Worm (Caenorhabditis elegans) whole organism, early embryonic: Measurements from ENCODE around the gene srbc-57.

Experiments
- B0310.2 ChIP-seq: sonication (generic microtip); optimal IDR thresholded peaks from 2 replicates; lab custom pipeline; 2016; ENCODE audit warnings: mild to moderate bottlenecking, missing genetic modification characterization, missing compliant biosample characterization
- F13C5.2 ChIP-seq: sonication (generic microtip); optimal IDR thresholded peaks from 2 replicates; lab custom pipeline; 2017; ENCODE audit warnings: mild to moderate bottlenecking, missing genetic modification characterization, inconsistent platforms, missing compliant biosample characterization
- aly-1 ChIP-seq: sonication (generic microtip); optimal IDR thresholded peaks from 2 replicates; lab custom pipeline; 2016; ENCODE audit warnings: missing genetic modification characterization, missing compliant biosample characterization
- ama-1 ChIP-seq: fragments of 150-350 bp; optimal IDR thresholded peaks from 2 replicates; lab custom pipeline; 2014
- ceh-13 ChIP-seq: fragments of 200-800 bp; sonication (Bioruptor generic); optimal IDR thresholded peaks from 2 replicates; lab custom pipeline; 2018; ENCODE audit warnings: mild to moderate bottlenecking, missing genetic modification characterization, missing compliant biosample characterization
- ceh-36 ChIP-seq: sonication (generic microtip); optimal IDR thresholded peaks from 2 replicates; lab custom pipeline; 2016; ENCODE audit warnings: missing genetic modification characterization, inconsistent platforms, missing compliant biosample characterization
- ets-7 ChIP-seq: sonication (generic microtip); optimal IDR thresholded peaks from 2 replicates; lab custom pipeline; 2016; ENCODE audit warnings: missing genotype, missing genetic modification characterization, missing compliant biosample characterization
- flt-1 ChIP-seq: fragments of 200-800 bp; sonication (Bioruptor generic); IDR thresholded peaks from 2 replicates; pipeline ENCODE4 v1.3.6; 2022; ENCODE audit warnings: missing genetic modification characterization, missing compliant biosample characterization
- hmbx-1 ChIP-seq: sonication (generic microtip); optimal IDR thresholded peaks from 2 replicates; lab custom pipeline; 2016; ENCODE audit warnings: mild to moderate bottlenecking, missing genetic modification characterization, missing compliant biosample characterization
- hmg-4 ChIP-seq: fragments of 200-800 bp; sonication (Bioruptor generic); optimal IDR thresholded peaks from 2 replicates; lab custom pipeline; 2018; ENCODE audit warnings: mild to moderate bottlenecking, missing genetic modification characterization, missing compliant biosample characterization
- hnd-1 ChIP-seq: sonication (generic microtip); optimal IDR thresholded peaks from 2 replicates; lab custom pipeline; 2016; ENCODE audit warnings: missing genetic modification characterization, missing compliant biosample characterization
- pes-1 ChIP-seq: fragments of 200-800 bp; sonication (Bioruptor generic); IDR thresholded peaks from 2 replicates; pipeline ENCODE4 v1.3.6; 2022; ENCODE audit warnings: missing genetic modification reagents, missing genetic modification characterization, missing compliant biosample characterization
- scrt-1 ChIP-seq: fragments of 200-800 bp; sonication (Bioruptor generic); IDR thresholded peaks from 2 replicates; pipeline ENCODE4 v1.3.6; 2022; ENCODE audit warnings: missing genetic modification characterization, missing compliant biosample characterization
- sea-1 ChIP-seq: fragments of 200-800 bp; sonication (Bioruptor generic); conservative IDR thresholded peaks from 2 replicates; pipeline ENCODE4 v1.3.6; 2022; ENCODE audit warnings: missing genetic modification characterization, missing compliant biosample characterization
- tbx-11 ChIP-seq: fragments of 200-800 bp; sonication (Bioruptor generic); IDR thresholded peaks from 2 replicates; pipeline ENCODE4 v1.3.6; 2022; ENCODE audit warnings: missing genetic modification characterization, missing compliant biosample characterization
- tbx-37 ChIP-seq: fragments of 200-800 bp; sonication (Bioruptor generic); conservative IDR thresholded peaks from 2 replicates; pipeline ENCODE4 v1.3.6; 2022; ENCODE audit warnings: missing genetic modification reagents, missing genetic modification characterization, missing compliant biosample characterization
- tra-4 ChIP-seq: sonication (generic microtip); optimal IDR thresholded peaks from 2 replicates; lab custom pipeline; 2017; ENCODE audit warnings: missing genetic modification characterization, missing compliant biosample characterization

srbc-57 gene

DNA sequence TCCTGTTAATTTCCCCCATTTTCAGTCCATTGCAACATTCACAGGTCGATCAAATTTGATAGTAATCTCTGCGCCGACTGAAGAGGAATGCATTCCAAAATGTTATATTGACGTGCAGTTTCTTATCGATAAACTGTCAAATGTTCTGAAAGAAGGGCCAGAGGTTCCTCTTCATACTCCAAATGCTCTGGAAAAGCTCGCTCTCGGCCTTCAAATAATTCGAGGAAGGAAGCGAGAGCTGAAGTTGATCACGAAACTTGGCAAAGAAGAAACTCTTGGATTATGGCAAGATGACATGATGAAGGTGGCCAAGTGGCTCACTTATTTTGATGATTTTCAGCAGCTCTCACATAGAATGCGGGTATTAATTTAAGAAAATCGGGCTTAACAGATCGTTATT is 10.7 kb upstream of the srbc-57 start:
- no peak for TF ChIP-seq F13C5.2

DNA sequence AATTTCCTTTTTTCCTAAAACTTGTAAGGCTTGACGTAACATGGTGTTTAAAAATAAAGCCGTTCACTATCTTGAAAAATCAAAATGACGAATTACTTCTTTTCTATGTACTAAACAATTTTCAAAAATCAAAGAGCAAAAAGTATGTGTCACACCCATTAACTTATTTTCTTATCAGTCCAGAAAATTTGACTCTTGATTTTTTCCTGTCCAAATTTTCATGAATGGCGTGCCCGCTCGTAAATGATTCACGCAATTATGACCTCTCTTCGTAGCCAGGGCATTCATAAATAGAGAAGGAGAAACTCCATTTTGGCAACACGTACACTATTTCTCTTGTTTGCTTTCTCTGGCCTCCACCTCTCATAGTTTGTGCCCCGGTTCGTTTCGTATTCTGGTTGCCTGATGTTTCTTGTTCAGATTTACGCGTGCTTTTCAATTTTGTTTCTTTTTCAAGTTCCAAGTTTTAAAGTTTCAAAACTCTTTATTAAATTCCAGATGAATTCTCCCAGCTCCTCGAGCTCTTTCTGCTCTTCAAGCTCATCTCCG is 9.4 kb upstream of the srbc-57 start, which contains the start of gene nhr-55:
nhr-55 (plus strand) TSS at position 499 of the 549 bp plus-strand sequence.
- TF ChIP-seq tbx-11 (GFP tag; lab: Robert Waterston, UW): no peak

DNA sequence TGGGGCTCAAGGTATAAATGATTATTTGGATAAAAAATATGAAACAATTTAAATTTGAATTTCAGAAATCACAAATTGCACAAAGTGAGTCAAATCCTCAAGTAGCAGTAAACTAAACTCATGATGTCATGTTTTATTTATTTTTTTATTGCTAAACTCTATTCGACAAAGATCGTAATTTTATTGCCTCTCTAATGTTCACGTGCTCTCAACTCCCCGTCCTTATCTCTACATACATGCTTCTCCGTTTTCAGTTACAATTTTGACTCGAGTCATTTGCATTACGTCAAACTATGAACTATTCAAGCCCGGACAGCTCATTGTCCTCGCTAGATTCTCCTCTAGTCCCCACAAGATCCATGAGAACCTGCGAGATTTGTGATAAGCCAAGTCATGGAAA is 6.2 kb upstream of the srbc-57 start, which contains the start of gene nhr-99:
nhr-99 (plus strand) TSS at position 263 of the 400 bp plus-strand sequence.
- TF ChIP-seq aly-1 (tag; lab: Kevin White, UChicago) (no peak), ets-7 (no peak), hmg-4 (GFP tag; lab: Kevin White, UChicago) (no peak), ama-1 (lab: Kevin White, UChicago) (no peak), B0310.2 (no peak), ceh-13 (no peak), F13C5.2 (no peak), ceh-36 (no peak), scrt-1 (GFP tag; lab: Robert Waterston, UW) (no peak), pes-1 (GFP tag; lab: Robert Waterston, UW) (no peak), flt-1 (GFP tag; lab: Robert Waterston, UW) (no peak), hmbx-1 (tag; lab: Kevin White, UChicago) (no peak), tbx-11 (GFP tag; lab: Robert Waterston, UW) (no peak), tbx-37 (GFP tag; lab: Robert Waterston, UW) (no peak), tra-4 (tag; lab: Kevin White, UChicago) (no peak), hnd-1 (tag; lab: Kevin White, UChicago) (no peak)

DNA sequence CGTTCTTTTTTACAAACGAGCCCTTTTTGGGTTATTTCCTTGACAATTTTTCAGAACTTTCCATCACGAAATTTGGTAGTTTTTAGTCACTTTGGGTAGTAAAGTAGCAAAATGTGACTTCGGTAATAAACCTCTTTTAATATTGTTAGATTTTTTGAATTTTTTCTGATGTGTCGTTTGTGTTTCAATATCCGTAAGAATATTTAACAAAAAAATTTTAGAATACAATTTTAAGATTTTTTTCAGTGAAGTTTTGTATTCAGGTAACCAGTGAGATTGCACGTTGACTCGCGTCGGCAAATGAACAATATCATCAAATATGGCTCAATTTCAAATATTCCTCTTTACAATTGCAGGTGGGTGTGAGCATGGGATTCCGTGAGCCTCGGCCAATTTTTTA is 4.2 kb upstream of the srbc-57 start, which contains the start of gene srt-31:
srt-31 (plus strand) TSS at position 301 of the 400 bp plus-strand sequence.
- TF ChIP-seq tra-4 (tag; lab: Kevin White, UChicago): no peak
- TF ChIP-seq hnd-1 (tag; lab: Kevin White, UChicago): no peak
- TF ChIP-seq ceh-36: no peak
- no peak for TF ChIP-seq scrt-1 (GFP tag; lab: Robert Waterston, UW)
- no peak for TF ChIP-seq pes-1 (GFP tag; lab: Robert Waterston, UW)
- no peak for TF ChIP-seq ceh-13
- no peak for TF ChIP-seq tbx-37 (GFP tag; lab: Robert Waterston, UW)
- no peak for TF ChIP-seq hmg-4 (GFP tag; lab: Kevin White, UChicago)
- TF ChIP-seq B0310.2: no peak
- no peak for TF ChIP-seq hmbx-1 (tag; lab: Kevin White, UChicago)
- no peak for TF ChIP-seq ets-7
- no peak for TF ChIP-seq ama-1 (lab: Kevin White, UChicago)
- TF ChIP-seq tbx-11 (GFP tag; lab: Robert Waterston, UW): no peak
- no peak for TF ChIP-seq F13C5.2
- no peak for TF ChIP-seq aly-1 (tag; lab: Kevin White, UChicago)
- no peak for TF ChIP-seq sea-1
- no peak for TF ChIP-seq flt-1 (GFP tag; lab: Robert Waterston, UW)

DNA sequence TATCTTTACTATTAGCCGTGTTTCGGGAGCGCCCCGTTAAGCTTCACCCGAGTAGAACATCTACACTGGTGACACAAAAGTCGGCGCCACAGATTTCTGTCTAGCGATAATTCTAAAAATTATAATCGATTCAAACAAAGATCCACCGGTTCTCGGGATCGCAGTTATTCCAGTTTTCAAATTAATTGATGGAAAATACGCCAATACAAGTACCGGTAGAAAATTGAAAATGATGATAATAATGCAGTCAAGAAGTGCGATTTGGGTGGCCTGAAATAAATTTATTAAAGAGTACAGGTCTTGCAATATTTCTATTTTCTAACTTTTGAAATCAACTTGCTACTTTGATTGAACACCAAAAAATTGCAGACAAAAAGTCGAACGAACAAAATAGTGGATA is 853 bp downstream of the srbc-57 start:
- TF ChIP-seq tra-4 (tag; lab: Kevin White, UChicago) (no peak), F13C5.2 (no peak), scrt-1 (GFP tag; lab: Robert Waterston, UW) (no peak), flt-1 (GFP tag; lab: Robert Waterston, UW) (no peak)

DNA sequence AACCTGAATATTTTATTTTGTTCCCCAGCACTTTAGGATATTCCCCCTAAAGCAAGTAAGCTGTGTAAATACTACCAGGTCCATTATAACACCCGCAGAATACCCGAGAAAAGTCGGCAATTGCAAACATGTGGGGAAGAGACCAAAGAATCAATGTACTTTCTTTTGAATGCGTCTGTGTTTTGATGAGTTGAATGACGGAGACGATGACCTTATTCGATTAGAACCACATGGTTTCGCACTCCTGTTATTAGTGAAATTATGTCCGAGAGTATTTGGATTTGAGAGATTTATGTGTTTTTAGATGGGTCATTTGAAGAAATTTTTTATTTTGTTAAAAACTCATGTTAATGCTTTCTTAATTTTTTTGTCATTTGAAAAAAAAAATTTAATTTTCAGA is 3.0 kb downstream of the srbc-57 start:
- no peak for TF ChIP-seq sea-1
- TF ChIP-seq tbx-37 (GFP tag; lab: Robert Waterston, UW): no peak
- TF ChIP-seq F13C5.2: no peak
- TF ChIP-seq ets-7: no peak

DNA sequence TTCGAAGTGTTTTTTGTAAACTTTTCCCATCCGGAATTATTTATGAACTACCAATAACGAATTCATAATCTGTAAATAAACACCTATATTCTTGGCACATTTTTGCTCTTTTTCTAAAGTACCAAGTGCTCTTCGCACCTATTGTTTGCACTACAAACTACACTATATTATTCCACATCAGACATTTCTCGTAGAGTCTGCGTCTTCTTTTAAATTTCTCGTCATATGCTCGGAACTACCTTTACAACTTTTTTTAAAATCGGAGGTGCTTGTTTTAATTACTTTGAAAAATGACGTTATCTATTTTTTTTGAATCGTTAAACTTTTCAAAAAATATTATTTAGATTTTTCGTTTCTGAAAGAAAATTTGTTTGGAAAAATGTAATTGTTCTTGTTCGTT is 3.6 kb downstream of the srbc-57 start, which contains the start of gene nhr-201:
nhr-201 (plus strand) TSS at position 29 of the 400 bp plus-strand sequence.
- no peak for TF ChIP-seq ama-1 (lab: Kevin White, UChicago)
- TF ChIP-seq aly-1 (tag; lab: Kevin White, UChicago): no peak
- no peak for TF ChIP-seq ets-7
- TF ChIP-seq F13C5.2: no peak
- no peak for TF ChIP-seq ceh-36
- no peak for TF ChIP-seq tbx-37 (GFP tag; lab: Robert Waterston, UW)
- no peak for TF ChIP-seq pes-1 (GFP tag; lab: Robert Waterston, UW)
- no peak for TF ChIP-seq tbx-11 (GFP tag; lab: Robert Waterston, UW)
- TF ChIP-seq hmbx-1 (tag; lab: Kevin White, UChicago): no peak
- no peak for TF ChIP-seq ceh-13
- TF ChIP-seq flt-1 (GFP tag; lab: Robert Waterston, UW): no peak
- no peak for TF ChIP-seq scrt-1 (GFP tag; lab: Robert Waterston, UW)

DNA sequence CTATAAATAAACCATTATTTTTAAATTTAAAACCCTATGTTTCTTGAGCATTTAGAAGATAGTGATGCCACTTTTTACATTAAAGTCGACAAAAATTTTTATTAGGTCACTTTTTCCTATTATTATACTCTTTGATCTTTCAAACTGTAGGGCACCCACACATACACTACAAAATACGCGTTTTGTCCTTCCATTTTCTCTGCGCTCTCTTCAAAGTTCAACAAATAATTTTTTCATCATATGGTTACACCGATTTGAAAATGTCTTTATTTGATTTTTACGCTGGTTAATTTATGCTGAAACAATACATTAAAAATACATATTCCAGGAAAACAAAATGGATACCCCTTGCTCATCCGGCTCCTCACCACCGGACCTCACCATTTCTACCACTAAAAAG is 6.1 kb downstream of the srbc-57 start, which contains the start of gene nhr-202:
nhr-202 (plus strand) TSS at position 326 of the 400 bp plus-strand sequence.
- TF ChIP-seq hmg-4 (GFP tag; lab: Kevin White, UChicago) (no peak), scrt-1 (GFP tag; lab: Robert Waterston, UW) (no peak), B0310.2 (no peak), hmbx-1 (tag; lab: Kevin White, UChicago) (no peak)

DNA sequence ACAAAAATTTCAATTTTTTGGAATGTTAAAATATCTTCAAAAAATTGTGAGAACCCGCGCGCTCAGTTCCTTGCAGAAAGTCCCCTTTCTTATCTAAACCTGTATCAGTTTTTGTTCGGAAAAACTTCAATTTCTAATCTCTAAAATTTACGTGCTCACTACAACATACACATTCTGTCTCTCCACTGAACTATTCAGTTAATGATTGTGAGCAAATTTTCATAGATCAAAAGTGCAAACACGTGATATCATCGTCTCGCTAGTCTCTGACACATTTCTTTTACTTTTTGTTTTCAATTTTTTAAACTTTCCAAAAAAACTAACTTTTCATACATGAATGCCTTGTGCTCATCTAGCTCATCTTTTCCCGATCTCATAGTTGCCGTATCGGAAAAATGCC is 8.9 kb downstream of the srbc-57 start, which contains the start of gene nhr-203:
nhr-203 (plus strand) TSS at position 332 of the 400 bp plus-strand sequence.
- TF ChIP-seq tbx-11 (GFP tag; lab: Robert Waterston, UW) (no peak), sea-1 (no peak), aly-1 (tag; lab: Kevin White, UChicago) (no peak), B0310.2 (no peak), tbx-37 (GFP tag; lab: Robert Waterston, UW) (no peak), F13C5.2 (no peak), hmbx-1 (tag; lab: Kevin White, UChicago) (no peak), ets-7 (no peak), hmg-4 (GFP tag; lab: Kevin White, UChicago) (no peak), flt-1 (GFP tag; lab: Robert Waterston, UW) (no peak), scrt-1 (GFP tag; lab: Robert Waterston, UW) (no peak), ceh-13 (no peak)
